Fruit fly (Drosophila melanogaster) S2 (cell line): ENCODE results near the gene zetaCOP.

Source experiments
- CG8478 ChIP-seq: fragments of >200 bp; optimal IDR thresholded peaks from 2 replicates; lab custom pipeline; 2018
- CTCF ChIP-seq, 2 experiments: fragments of >200 bp; optimal IDR thresholded peaks; 2 replicates each; lab custom pipeline; 2018

DNA sequence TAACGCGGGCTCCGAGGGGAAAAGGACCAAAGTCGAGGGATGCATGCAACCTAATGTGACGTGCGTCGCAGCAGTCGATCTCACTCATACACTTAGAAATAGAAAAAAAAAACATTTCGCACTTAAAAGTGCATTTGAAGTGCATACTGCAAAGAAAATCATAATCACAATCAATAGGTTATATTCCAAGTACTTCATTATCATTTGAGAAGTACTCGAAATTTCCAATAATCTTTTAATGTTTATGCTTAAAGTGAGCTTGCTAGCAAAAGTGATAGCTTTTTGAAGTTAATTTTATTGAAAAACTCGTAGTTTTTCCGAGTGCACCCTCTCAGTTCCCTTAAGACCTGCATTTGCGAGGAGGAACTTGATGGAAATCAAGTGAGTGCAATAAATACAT lies 38.8 kb downstream of the zetaCOP start:
- TF ChIP-seq CG8478 (lab: Kevin White, UChicago) = no peak
- TF ChIP-seq CTCF (optimal IDR thresholded peaks at IDR 0.05; lab: Kevin White, UChicago) = no peak
